Fruit fly (Drosophila melanogaster) Kc167 (cell line): Measurements from ENCODE around the gene Sr-CIII.

ENCODE experiments used
- Sin3A ChIP-seq: fragments of >200 bp; optimal IDR thresholded peaks from 2 replicates; lab custom pipeline; 2018; ENCODE audit warnings: missing external identifiers
- h ChIP-seq: fragments of >200 bp; optimal IDR thresholded peaks from 3 replicates; lab custom pipeline; 2018; ENCODE audit warnings: missing external identifiers
- insv ChIP-seq: fragments of >200 bp; optimal IDR thresholded peaks from 3 replicates; lab custom pipeline; 2018; ENCODE audit warnings: missing external identifiers
- ttk ChIP-seq: sonication (Bioruptor generic); optimal IDR thresholded peaks from 2 replicates; lab custom pipeline; 2017; ENCODE audit warnings: missing external identifiers

- TF ChIP-seq ttk (lab: Kevin White, UChicago) (no peak), Sin3A (lab: Kevin White, UChicago) (no peak), insv (lab: Kevin White, UChicago) (no peak), h (lab: Kevin White, UChicago) (no peak)
These were observed at the start of gene Sr-CIII for dm6 chr2L:4120043-4120442.
